Worm (Caenorhabditis elegans) whole organism, L2 larva: ENCODE measurements around the gene C56E6.7.

Source experiments
- C34F6.9 ChIP-seq: fragments of 150-350 bp; optimal IDR thresholded peaks from 2 replicates; lab custom pipeline; 2014; ENCODE audit warnings: missing biosample characterization, missing genetic modification characterization
- F13H6.1 ChIP-seq: sonication (generic microtip); optimal IDR thresholded peaks from 2 replicates; lab custom pipeline; 2016; ENCODE audit warnings: missing genetic modification characterization, missing compliant biosample characterization
- R02D3.7 ChIP-seq: fragments of 150-350 bp; optimal IDR thresholded peaks from 2 replicates; lab custom pipeline; 2014; ENCODE audit warnings: missing biosample characterization, missing genetic modification characterization
- Y55F3AM.14 ChIP-seq: fragments of 200-800 bp; sonication (Bioruptor generic); optimal IDR thresholded peaks from 2 replicates; lab custom pipeline; 2018; ENCODE audit warnings: mild to moderate bottlenecking, missing genetic modification characterization, missing compliant biosample characterization
- ZK546.5 ChIP-seq: sonication (generic microtip); optimal IDR thresholded peaks from 2 replicates; lab custom pipeline; 2017; ENCODE audit warnings: missing biosample characterization, missing genetic modification characterization
- alr-1 ChIP-seq: fragments of 150-350 bp; optimal IDR thresholded peaks from 2 replicates; lab custom pipeline; 2014; ENCODE audit warnings: missing biosample characterization, missing genetic modification characterization
- aly-2 ChIP-seq: fragments of 150-350 bp; optimal IDR thresholded peaks from 2 replicates; lab custom pipeline; 2014; ENCODE audit warnings: missing biosample characterization, missing genetic modification characterization
- ama-1 ChIP-seq: fragments of 150-350 bp; optimal IDR thresholded peaks from 2 replicates; lab custom pipeline; 2018; ENCODE audit warnings: inconsistent platforms
- blmp-1 ChIP-seq: sonication (generic microtip); optimal IDR thresholded peaks from 2 replicates; lab custom pipeline; 2017; ENCODE audit warnings: missing genetic modification characterization, mild to moderate bottlenecking, missing compliant biosample characterization, antibody characterized with exemption, moderate library complexity; ENCODE audit not compliant: insufficient read depth
- ceh-16 ChIP-seq: fragments of 150-350 bp; optimal IDR thresholded peaks from 2 replicates; lab custom pipeline; 2014; ENCODE audit warnings: missing biosample characterization, missing genetic modification characterization
- ceh-82 ChIP-seq: fragments of 150-350 bp; optimal IDR thresholded peaks from 2 replicates; lab custom pipeline; 2014; ENCODE audit warnings: missing biosample characterization, missing genetic modification characterization
- crh-2 ChIP-seq: sonication (generic microtip); optimal IDR thresholded peaks from 2 replicates; lab custom pipeline; 2017; ENCODE audit warnings: missing biosample characterization, missing genetic modification characterization
- dmd-4 ChIP-seq: sonication (generic microtip); optimal IDR thresholded peaks from 2 replicates; lab custom pipeline; 2017; ENCODE audit warnings: missing biosample characterization, missing genetic modification characterization
- egl-27 ChIP-seq: sonication (generic microtip); optimal IDR thresholded peaks from 3 replicates; lab custom pipeline; 2017; ENCODE audit warnings: missing biosample characterization, missing genetic modification reagents, missing genetic modification characterization
- elt-1 ChIP-seq: fragments of 150-350 bp; optimal IDR thresholded peaks from 2 replicates; lab custom pipeline; 2014; ENCODE audit warnings: missing biosample characterization, missing genetic modification characterization
- elt-3 ChIP-seq: sonication (generic microtip); optimal IDR thresholded peaks from 2 replicates; lab custom pipeline; 2017; ENCODE audit warnings: missing biosample characterization, missing genetic modification characterization
- fos-1 ChIP-seq: fragments of 150-350 bp; optimal IDR thresholded peaks from 2 replicates; lab custom pipeline; 2014; ENCODE audit warnings: missing biosample characterization, missing genetic modification characterization
- gmeb-1 ChIP-seq: fragments of 150-350 bp; optimal IDR thresholded peaks from 2 replicates; lab custom pipeline; 2014; ENCODE audit warnings: missing biosample characterization, missing genetic modification characterization
- lin-11 ChIP-seq: fragments of 150-350 bp; sonication (generic microtip); optimal IDR thresholded peaks from 2 replicates; lab custom pipeline; 2014; ENCODE audit warnings: missing biosample characterization, missing genetic modification characterization, inconsistent platforms, mixed read lengths
- lin-13 ChIP-seq: fragments of 150-350 bp; optimal IDR thresholded peaks from 2 replicates; lab custom pipeline; 2014; ENCODE audit warnings: missing biosample characterization, missing genetic modification reagents, missing genetic modification characterization
- lin-39 ChIP-seq: fragments of 150-350 bp; optimal IDR thresholded peaks from 2 replicates; lab custom pipeline; 2014; ENCODE audit warnings: missing biosample characterization, missing genetic modification reagents, missing genetic modification characterization
- lsy-2 ChIP-seq, 2 experiments: fragments of 150-350 bp in 1 of 2; sonication (generic microtip) in 1 of 2; optimal IDR thresholded peaks; 2 replicates each; lab custom pipeline; 2014 to 2017; ENCODE audit warnings: missing biosample characterization in 2 of 2, missing genetic modification characterization in 2 of 2
- mab-5 ChIP-seq: fragments of 150-350 bp; optimal IDR thresholded peaks from 2 replicates; lab custom pipeline; 2014; ENCODE audit warnings: missing biosample characterization, missing genetic modification characterization
- mbf-1 ChIP-seq: sonication (generic microtip); optimal IDR thresholded peaks from 2 replicates; lab custom pipeline; 2017; ENCODE audit warnings: missing biosample characterization, missing genetic modification characterization
- mdl-1 ChIP-seq, 2 experiments: fragments of 150-350 bp in 1 of 2; sonication (generic microtip) in 1 of 2; optimal IDR thresholded peaks; 2 replicates each; lab custom pipeline; 2017; ENCODE audit warnings: missing biosample characterization in 2 of 2, missing genetic modification characterization in 2 of 2
- nhr-11 ChIP-seq: fragments of 150-350 bp; optimal IDR thresholded peaks from 2 replicates; lab custom pipeline; 2014; ENCODE audit warnings: missing biosample characterization, missing genetic modification characterization
- nhr-12 ChIP-seq: fragments of 150-350 bp; optimal IDR thresholded peaks from 2 replicates; lab custom pipeline; 2014; ENCODE audit warnings: missing biosample characterization, missing genetic modification characterization
- nhr-129 ChIP-seq: fragments of 150-350 bp; optimal IDR thresholded peaks from 2 replicates; lab custom pipeline; 2014; ENCODE audit warnings: missing biosample characterization, missing genetic modification characterization
- nhr-21 ChIP-seq: fragments of 150-350 bp; optimal IDR thresholded peaks from 2 replicates; lab custom pipeline; 2014; ENCODE audit warnings: missing biosample characterization, missing genetic modification characterization
- nhr-23 ChIP-seq: fragments of 150-350 bp; optimal IDR thresholded peaks from 2 replicates; lab custom pipeline; 2014; ENCODE audit warnings: missing biosample characterization, missing genetic modification reagents, missing genetic modification characterization
- nhr-237 ChIP-seq: fragments of 150-350 bp; optimal IDR thresholded peaks from 2 replicates; lab custom pipeline; 2014; ENCODE audit warnings: missing biosample characterization, missing genetic modification characterization
- nhr-6 ChIP-seq: fragments of 150-350 bp; optimal IDR thresholded peaks from 2 replicates; lab custom pipeline; 2014; ENCODE audit warnings: missing biosample characterization, missing genetic modification characterization
- nhr-77 ChIP-seq: fragments of 150-350 bp; optimal IDR thresholded peaks from 2 replicates; lab custom pipeline; 2014; ENCODE audit warnings: missing biosample characterization, missing genetic modification characterization
- peb-1 ChIP-seq: fragments of 150-350 bp; optimal IDR thresholded peaks from 2 replicates; lab custom pipeline; 2014; ENCODE audit warnings: missing biosample characterization, missing genetic modification characterization
- sem-4 ChIP-seq: fragments of 150-350 bp; optimal IDR thresholded peaks from 2 replicates; lab custom pipeline; 2014; ENCODE audit warnings: missing biosample characterization, missing genetic modification reagents, missing genetic modification characterization
- skn-1 ChIP-seq: sonication (generic microtip); optimal IDR thresholded peaks from 2 replicates; lab custom pipeline; 2017; ENCODE audit warnings: missing biosample characterization, missing genetic modification characterization
- sma-3 ChIP-seq: sonication (generic microtip); optimal IDR thresholded peaks from 2 replicates; lab custom pipeline; 2016; ENCODE audit warnings: missing genetic modification reagents, missing genetic modification characterization, missing compliant biosample characterization
- sma-9 ChIP-seq, 2 experiments: fragments of 150-350 bp in 1 of 2; sonication (generic microtip) in 1 of 2; optimal IDR thresholded peaks; 2 replicates each; lab custom pipeline; 2014 to 2016; ENCODE audit warnings: missing genetic modification characterization in 2 of 2, mild to moderate bottlenecking in 1 of 2, missing biosample characterization in 1 of 2, missing compliant biosample characterization in 1 of 2, missing genetic modification reagents in 1 of 2, moderate library complexity in 1 of 2
- snpc-4 ChIP-seq: fragments of 150-350 bp; optimal IDR thresholded peaks from 2 replicates; lab custom pipeline; 2014; ENCODE audit warnings: missing biosample characterization, missing genetic modification characterization
- unc-39 ChIP-seq: fragments of 150-350 bp; optimal IDR thresholded peaks from 2 replicates; lab custom pipeline; 2014; ENCODE audit warnings: missing biosample characterization, missing genetic modification characterization
- unc-55 ChIP-seq: fragments of 150-350 bp; sonication (generic microtip); optimal IDR thresholded peaks from 3 replicates; lab custom pipeline; 2014; ENCODE audit warnings: missing biosample characterization, missing genetic modification reagents, missing genetic modification characterization
- unc-62 ChIP-seq: fragments of 150-350 bp; optimal IDR thresholded peaks from 2 replicates; lab custom pipeline; 2014; ENCODE audit warnings: missing biosample characterization, missing genetic modification reagents, missing genetic modification characterization
- zag-1 ChIP-seq: fragments of 150-350 bp; optimal IDR thresholded peaks from 2 replicates; lab custom pipeline; 2014; ENCODE audit warnings: missing biosample characterization, missing genetic modification characterization
- ztf-1 ChIP-seq: fragments of 200-800 bp; sonication (Bioruptor generic); conservative IDR thresholded peaks from 2 replicates; pipeline ENCODE4 v1.3.6; 2022; ENCODE audit warnings: missing genetic modification characterization, missing compliant biosample characterization
- ztf-11 ChIP-seq: sonication (generic microtip); optimal IDR thresholded peaks from 2 replicates; lab custom pipeline; 2017; ENCODE audit warnings: missing biosample characterization, missing genetic modification characterization
- ztf-4 ChIP-seq: fragments of 150-350 bp; optimal IDR thresholded peaks from 2 replicates; lab custom pipeline; 2014; ENCODE audit warnings: missing biosample characterization, missing genetic modification characterization

Gene C56E6.7

DNA sequence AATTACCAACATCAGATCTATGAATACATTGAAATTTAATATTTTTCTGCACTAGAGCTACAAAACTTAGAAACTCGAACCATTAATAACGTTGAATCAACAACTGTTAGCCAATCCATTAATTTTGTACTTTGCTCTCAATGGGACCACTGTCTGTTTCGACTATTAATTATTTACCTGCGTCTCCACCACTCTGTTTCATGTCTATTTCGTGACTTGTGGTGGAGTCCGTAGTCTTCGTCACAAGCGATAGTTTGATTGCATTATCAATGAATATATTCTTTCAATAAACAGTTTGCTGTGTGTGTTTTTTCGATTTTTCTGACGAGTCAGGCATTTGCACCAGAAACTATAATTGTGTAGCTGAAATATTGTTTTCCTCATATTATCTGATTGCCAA, 30.0 kb upstream of the C56E6.7 start:
- TF ChIP-seq elt-3 (no peak), nhr-23 (tag; lab: Kevin White, UChicago) (no peak), mab-5 (peak; percentile 67), lin-13 (GFP tag; lab: Kevin White, UChicago) (no peak), fos-1 (tag; lab: Kevin White, UChicago) (peak; percentile 66), nhr-129 (tag; lab: Kevin White, UChicago) (peak; percentile 12), alr-1 (tag; lab: Kevin White, UChicago) (no peak), blmp-1 (tag; lab: Kevin White, UChicago) (no peak), F13H6.1 (tag; lab: Kevin White, UChicago) (peak; percentile 47), ama-1 (lab: Kevin White, UChicago) (no peak), ceh-16 (tag; lab: Kevin White, UChicago) (no peak), sma-9 (GFP tag; optimal IDR thresholded peaks at IDR 0.05; lab: Kevin White, UChicago) (peak; percentile 47), sma-9 (tag; optimal IDR thresholded peaks at IDR 0.05; lab: Kevin White, UChicago) (no peak), gmeb-1 (tag; lab: Kevin White, UChicago) (no peak), lsy-2 (tag; optimal IDR thresholded peaks at IDR 0.05; lab: Kevin White, UChicago) (peak in 1 of 2 experiments; percentile 51), crh-2 (tag; lab: Kevin White, UChicago) (peak; percentile 36), lin-11 (no peak), unc-39 (tag; lab: Kevin White, UChicago) (no peak), nhr-237 (tag; lab: Kevin White, UChicago) (no peak), nhr-77 (tag; lab: Kevin White, UChicago) (no peak), aly-2 (tag; lab: Kevin White, UChicago) (no peak), skn-1 (tag; lab: Kevin White, UChicago) (no peak), ZK546.5 (tag; lab: Kevin White, UChicago) (no peak), unc-55 (no peak), nhr-6 (tag; lab: Kevin White, UChicago) (no peak), nhr-11 (tag; lab: Kevin White, UChicago) (no peak), lin-39 (tag; lab: Kevin White, UChicago) (no peak), snpc-4 (tag; lab: Kevin White, UChicago) (no peak), ztf-11 (tag; lab: Kevin White, UChicago) (no peak), ztf-4 (tag; lab: Kevin White, UChicago) (no peak), Y55F3AM.14 (GFP tag; lab: Kevin White, UChicago) (no peak), egl-27 (tag; lab: Kevin White, UChicago) (no peak), zag-1 (no peak), elt-1 (tag; lab: Kevin White, UChicago) (no peak), unc-62 (GFP tag; lab: Kevin White, UChicago) (no peak), R02D3.7 (no peak)
- TF ChIP-seq, all 48 proteins: peak for 7

DNA sequence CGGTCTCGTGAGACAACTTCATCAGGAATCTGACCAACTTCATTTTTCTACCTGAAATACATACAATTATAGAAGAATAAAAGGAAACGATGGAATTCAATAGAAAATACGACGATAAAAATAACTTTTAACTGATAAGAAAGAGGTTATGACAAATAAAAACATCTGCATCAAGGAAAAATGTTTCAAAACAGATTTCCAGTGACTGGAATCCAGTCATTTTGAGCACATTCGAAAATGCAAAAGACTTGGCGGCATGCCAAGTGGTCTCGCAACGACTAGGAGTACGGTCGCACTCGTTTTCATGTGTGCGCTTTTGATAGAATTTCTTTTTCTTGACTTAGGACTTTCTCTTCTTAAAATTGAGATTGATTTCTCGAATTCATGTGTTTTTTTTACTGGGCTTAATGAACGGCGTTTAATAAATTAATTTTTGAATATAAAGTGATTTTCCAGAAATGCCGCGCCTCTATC, 26.6 kb upstream of the C56E6.7 start, which contains the start of the genes snr-3 and rsp-5:
Gene snr-3, minus strand, starts transcription at position 51 of the 474 bp plus-strand sequence.
Gene rsp-5, plus strand, starts transcription at position 455 of the 474 bp plus-strand sequence.
- TF ChIP-seq lsy-2 (tag; optimal IDR thresholded peaks at IDR 0.05; lab: Kevin White, UChicago) (peak; percentile 96 to 99), nhr-12 (no peak), elt-1 (tag; lab: Kevin White, UChicago) (no peak), sem-4 (tag; lab: Kevin White, UChicago) (peak; percentile 48), sma-9 (GFP tag; optimal IDR thresholded peaks at IDR 0.05; lab: Kevin White, UChicago) (peak; percentile 78), sma-9 (tag; optimal IDR thresholded peaks at IDR 0.05; lab: Kevin White, UChicago) (no peak), nhr-11 (tag; lab: Kevin White, UChicago) (no peak), ceh-16 (tag; lab: Kevin White, UChicago) (no peak), F13H6.1 (tag; lab: Kevin White, UChicago) (peak; percentile 53), dmd-4 (no peak), nhr-21 (tag; lab: Kevin White, UChicago) (peak; percentile 64), lin-13 (GFP tag; lab: Kevin White, UChicago) (peak; percentile 79), zag-1 (no peak), ZK546.5 (tag; lab: Kevin White, UChicago) (peak; percentile 62), lin-11 (peak; percentile 50), mab-5 (peak; percentile 7), mbf-1 (no peak), unc-39 (tag; lab: Kevin White, UChicago) (no peak), egl-27 (tag; lab: Kevin White, UChicago) (no peak), unc-62 (GFP tag; lab: Kevin White, UChicago) (no peak), ztf-1 (GFP tag; lab: Robert Waterston, UW) (no peak), sma-3 (GFP tag; lab: Kevin White, UChicago) (peak; percentile 72), nhr-129 (tag; lab: Kevin White, UChicago) (peak; percentile 82), mdl-1 (tag; optimal IDR thresholded peaks at IDR 0.05; lab: Kevin White, UChicago) (peak in 1 of 2 experiments; percentile 31), unc-55 (peak; percentile 87), blmp-1 (tag; lab: Kevin White, UChicago) (peak; percentile 10), gmeb-1 (tag; lab: Kevin White, UChicago) (peak; percentile 79), nhr-23 (tag; lab: Kevin White, UChicago) (no peak), snpc-4 (tag; lab: Kevin White, UChicago) (peak; percentile 75), C34F6.9 (peak; percentile 91), nhr-77 (tag; lab: Kevin White, UChicago) (no peak), ama-1 (lab: Kevin White, UChicago) (peak; percentile 40), peb-1 (tag; lab: Kevin White, UChicago) (no peak), Y55F3AM.14 (GFP tag; lab: Kevin White, UChicago) (no peak), skn-1 (tag; lab: Kevin White, UChicago) (no peak), fos-1 (tag; lab: Kevin White, UChicago) (peak; percentile 71), lin-39 (tag; lab: Kevin White, UChicago) (no peak), elt-3 (no peak), alr-1 (tag; lab: Kevin White, UChicago) (no peak), ztf-11 (tag; lab: Kevin White, UChicago) (no peak), ceh-82 (tag; lab: Kevin White, UChicago) (no peak), crh-2 (tag; lab: Kevin White, UChicago) (peak; percentile 72), R02D3.7 (no peak)
